Worm (Caenorhabditis elegans) whole organism, L4 larva: ENCODE measurements around the gene acp-1.

Experiments used
- Y105C5A.15 ChIP-seq: fragments of 200-800 bp; sonication (Bioruptor generic); IDR thresholded peaks from 2 replicates; pipeline ENCODE4 v1.3.6; 2022; ENCODE audit warnings: missing genetic modification characterization, missing compliant biosample characterization
- ama-1 ChIP-seq: fragments of 150-350 bp; optimal IDR thresholded peaks from 2 replicates; lab custom pipeline; 2014; ENCODE audit warnings: inconsistent platforms, mixed read lengths
- lin-29 ChIP-seq: fragments of 200-800 bp; sonication (Bioruptor generic); IDR thresholded peaks from 2 replicates; pipeline ENCODE4 v1.3.6; 2022; ENCODE audit warnings: missing genetic modification reagents, missing genetic modification characterization, missing compliant biosample characterization
- mdl-1 ChIP-seq, 2 experiments: fragments of 150-350 bp in 1 of 2; sonication (generic microtip) in 1 of 2; optimal IDR thresholded peaks; 2 replicates each; lab custom pipeline; 2014 to 2017; ENCODE audit warnings: missing biosample characterization in 2 of 2, missing genetic modification characterization in 2 of 2
- mxl-3 ChIP-seq: fragments of 200-800 bp; sonication (Bioruptor generic); optimal IDR thresholded peaks from 2 replicates; lab custom pipeline; 2018; ENCODE audit warnings: mild to moderate bottlenecking, missing genetic modification characterization, missing compliant biosample characterization
- nhr-10 ChIP-seq: fragments of 150-350 bp; optimal IDR thresholded peaks from 2 replicates; lab custom pipeline; 2014; ENCODE audit warnings: missing biosample characterization, missing genetic modification characterization
- nhr-102 ChIP-seq: sonication (generic microtip); optimal IDR thresholded peaks from 2 replicates; lab custom pipeline; 2016; ENCODE audit warnings: mild to moderate bottlenecking, missing genetic modification characterization, moderate library complexity, missing compliant biosample characterization
- nhr-76 ChIP-seq: fragments of 150-350 bp; optimal IDR thresholded peaks from 2 replicates; lab custom pipeline; 2014; ENCODE audit warnings: missing biosample characterization, missing genetic modification characterization
- tag-97 ChIP-seq: fragments of 200-800 bp; sonication (Bioruptor generic); IDR thresholded peaks from 2 replicates; pipeline ENCODE4 v1.3.6; 2022; ENCODE audit warnings: missing genetic modification characterization, missing compliant biosample characterization
- zag-1 ChIP-seq: fragments of 150-350 bp; optimal IDR thresholded peaks from 2 replicates; lab custom pipeline; 2014; ENCODE audit warnings: missing biosample characterization, missing genetic modification characterization

ce11 chrX:3419084-3419483 lies 33.8 kb upstream of the acp-1 start, which contains the start of gene C04F6.7:
- no peak for TF ChIP-seq mdl-1 (tag; optimal IDR thresholded peaks at IDR 0.05; lab: Kevin White, UChicago)
- no peak for TF ChIP-seq nhr-76 (tag; lab: Kevin White, UChicago)
- TF ChIP-seq nhr-102 (tag; lab: Kevin White, UChicago): no peak
- no peak for TF ChIP-seq ama-1
- TF ChIP-seq tag-97 (GFP tag; lab: Robert Waterston, UW): no peak
- no peak for TF ChIP-seq Y105C5A.15 (GFP tag; lab: Robert Waterston, UW)
- no peak for TF ChIP-seq lin-29 (GFP tag; lab: Robert Waterston, UW)
- no peak for TF ChIP-seq nhr-10
- no peak for TF ChIP-seq zag-1 (tag; lab: Kevin White, UChicago)
- no peak for TF ChIP-seq mxl-3
